Worm (Caenorhabditis elegans): ENCODE results near the gene F22B5.5.

- TF ChIP-seq aly-2 (tag; optimal IDR thresholded peaks at IDR 0.05), result no peak
- no peak for TF ChIP-seq elt-3 (tag; optimal IDR thresholded peaks at IDR 0.05)
- TF ChIP-seq egl-27 (tag; optimal IDR thresholded peaks at IDR 0.05), result no peak
- no peak for TF ChIP-seq lsy-2 (tag; optimal IDR thresholded peaks at IDR 0.05)
Observed at ce11 chrII:8446731-8447130, 7.7 kb downstream of the F22B5.5 start, which contains the start of gene cut-3.

All from whole organism, L2 larva.